Worm (Caenorhabditis elegans) whole organism, young adult: ENCODE measurements around the gene nhr-188.

Experiments
- B0261.1 ChIP-seq: sonication (generic microtip); optimal IDR thresholded peaks from 2 replicates; lab custom pipeline; 2016; ENCODE audit warnings: mild to moderate bottlenecking, missing genetic modification characterization, moderate library complexity, missing compliant biosample characterization
- B0336.3 ChIP-seq: fragments of 200-800 bp; sonication (Bioruptor generic); IDR thresholded peaks from 2 replicates; pipeline ENCODE4 v1.3.6; 2022; ENCODE audit warnings: missing genetic modification characterization, missing compliant biosample characterization
- C06A6.2 ChIP-seq: fragments of 200-800 bp; sonication (Bioruptor generic); conservative IDR thresholded peaks from 2 replicates; pipeline ENCODE4 v1.3.6; 2022; ENCODE audit warnings: missing genetic modification characterization, missing compliant biosample characterization
- D2030.7 ChIP-seq: fragments of 200-800 bp; sonication (Bioruptor generic); IDR thresholded peaks from 2 replicates; pipeline ENCODE4 v1.3.6; 2022; ENCODE audit warnings: missing genetic modification reagents, missing genetic modification characterization, missing compliant biosample characterization
- F39B2.1 ChIP-seq: fragments of 200-800 bp; sonication (Bioruptor generic); IDR thresholded peaks from 2 replicates; pipeline ENCODE4 v1.3.6; 2022; ENCODE audit warnings: missing genetic modification reagents, missing genetic modification characterization, missing compliant biosample characterization
- F52B5.7 ChIP-seq: sonication (generic microtip); optimal IDR thresholded peaks from 2 replicates; lab custom pipeline; 2016; ENCODE audit warnings: mild to moderate bottlenecking, missing genetic modification characterization, missing compliant biosample characterization
- F57A8.1 ChIP-seq: fragments of 200-800 bp; sonication (Bioruptor generic); optimal IDR thresholded peaks from 2 replicates; lab custom pipeline; 2018; ENCODE audit warnings: mild to moderate bottlenecking, missing genetic modification characterization, moderate library complexity, missing compliant biosample characterization
- Y79H2A.3 ChIP-seq: fragments of 200-800 bp; sonication (Bioruptor generic); conservative IDR thresholded peaks from 2 replicates; pipeline ENCODE4 v1.3.6; 2022; ENCODE audit warnings: missing genetic modification reagents, missing genetic modification characterization, missing compliant biosample characterization
- aptf-2 ChIP-seq: fragments of 200-800 bp; sonication (Bioruptor generic); conservative IDR thresholded peaks from 2 replicates; pipeline ENCODE4 v1.3.6; 2022; ENCODE audit warnings: missing genetic modification reagents, missing genetic modification characterization, missing compliant biosample characterization
- aptf-3 ChIP-seq: fragments of 200-800 bp; sonication (Bioruptor generic); IDR thresholded peaks from 2 replicates; pipeline ENCODE4 v1.3.6; 2022; ENCODE audit warnings: missing genetic modification characterization, missing compliant biosample characterization
- athp-1 ChIP-seq: sonication (generic microtip); optimal IDR thresholded peaks from 2 replicates; lab custom pipeline; 2017; ENCODE audit warnings: mild to moderate bottlenecking, missing genetic modification characterization, missing compliant biosample characterization
- ceh-100 ChIP-seq: fragments of 200-800 bp; sonication (Bioruptor generic); IDR thresholded peaks from 2 replicates; pipeline ENCODE4 v1.3.6; 2022; ENCODE audit warnings: missing genetic modification reagents, missing genetic modification characterization, missing compliant biosample characterization
- chd-7 ChIP-seq: sonication (generic microtip); optimal IDR thresholded peaks from 2 replicates; lab custom pipeline; 2016; ENCODE audit warnings: mild to moderate bottlenecking, missing genetic modification characterization, moderate library complexity, missing compliant biosample characterization
- die-1 ChIP-seq: sonication (generic microtip); optimal IDR thresholded peaks from 2 replicates; lab custom pipeline; 2016; ENCODE audit warnings: missing genotype, mild to moderate bottlenecking, missing genetic modification characterization, missing compliant biosample characterization
- dpl-1 ChIP-seq: fragments of 150-350 bp; optimal IDR thresholded peaks from 2 replicates; lab custom pipeline; 2014; ENCODE audit warnings: missing biosample characterization, missing genetic modification reagents, missing genetic modification characterization
- ekl-4 ChIP-seq: fragments of 200-800 bp; sonication (Bioruptor generic); IDR thresholded peaks from 2 replicates; pipeline ENCODE4 v1.3.6; 2022; ENCODE audit warnings: missing genetic modification reagents, missing genetic modification characterization, missing compliant biosample characterization
- him-1 ChIP-seq: sonication (generic microtip); optimal IDR thresholded peaks from 2 replicates; lab custom pipeline; 2016; ENCODE audit warnings: missing genotype, missing genetic modification reagents, missing genetic modification characterization, missing compliant biosample characterization
- hmg-20 ChIP-seq: fragments of 200-800 bp; sonication (Bioruptor generic); IDR thresholded peaks from 2 replicates; pipeline ENCODE4 v1.3.6; 2022; ENCODE audit warnings: missing genetic modification reagents, missing genetic modification characterization, missing compliant biosample characterization
- hsf-1 ChIP-seq: fragments of 200-800 bp; sonication (Bioruptor generic); IDR thresholded peaks from 2 replicates; pipeline ENCODE4 v1.3.6; 2022; ENCODE audit warnings: missing genetic modification reagents, missing genetic modification characterization, missing compliant biosample characterization
- let-526 ChIP-seq: fragments of 200-800 bp; sonication (Bioruptor generic); IDR thresholded peaks from 2 replicates; pipeline ENCODE4 v1.3.6; 2022; ENCODE audit warnings: missing genetic modification reagents, missing genetic modification characterization, missing compliant biosample characterization
- lin-54 ChIP-seq: fragments of 200-800 bp; sonication (Bioruptor generic); optimal IDR thresholded peaks from 2 replicates; lab custom pipeline; 2018; ENCODE audit warnings: mild to moderate bottlenecking, missing genetic modification characterization, missing compliant biosample characterization
- mel-28 ChIP-seq: sonication (generic microtip); optimal IDR thresholded peaks from 2 replicates; lab custom pipeline; 2016; ENCODE audit warnings: borderline replicate concordance, mild to moderate bottlenecking, missing genetic modification characterization, missing compliant biosample characterization
- mxl-1 ChIP-seq: sonication (generic microtip); optimal IDR thresholded peaks from 2 replicates; lab custom pipeline; 2016; ENCODE audit warnings: missing genetic modification characterization, missing compliant biosample characterization
- nfya-2 ChIP-seq: fragments of 200-800 bp; sonication (Bioruptor generic); IDR thresholded peaks from 2 replicates; pipeline ENCODE4 v1.3.6; 2022; ENCODE audit warnings: missing genetic modification reagents, missing genetic modification characterization, missing compliant biosample characterization
- nhr-80 ChIP-seq: sonication (generic microtip); optimal IDR thresholded peaks from 2 replicates; lab custom pipeline; 2016; ENCODE audit warnings: missing genetic modification characterization, missing compliant biosample characterization
- rec-8 ChIP-seq, 2 experiments: sonication (generic microtip); optimal IDR thresholded peaks; 2 replicates each; lab custom pipeline; 2016; ENCODE audit warnings: mild to moderate bottlenecking in 2 of 2, missing genetic modification characterization in 2 of 2, missing genetic modification reagents in 2 of 2, missing genotype in 2 of 2, missing biosample characterization in 1 of 2, missing compliant biosample characterization in 1 of 2, moderate library complexity in 1 of 2
- rpc-1 ChIP-seq, 2 experiments: fragments of 150-350 bp in 1 of 2; sonication (generic microtip) in 1 of 2; optimal IDR thresholded peaks; 2 replicates each; lab custom pipeline; 2014 to 2018; ENCODE audit warnings: missing biosample characterization in 1 of 2, missing genetic modification characterization in 1 of 2, missing genetic modification reagents in 1 of 2, missing genotype in 1 of 2
- snpc-4 ChIP-seq, 5 experiments: fragments of 150-350 bp in 1 of 5; sonication (generic microtip) in 4 of 5; optimal IDR thresholded peaks; 2 replicates each; lab custom pipeline; 2014 to 2018; ENCODE audit warnings: missing genetic modification characterization in 5 of 5, missing biosample characterization in 3 of 5, antibody characterized with exemption in 2 of 5, mild to moderate bottlenecking in 2 of 5, missing compliant biosample characterization in 2 of 5, missing genotype in 2 of 5, moderate library complexity in 2 of 5, missing genetic modification reagents in 1 of 5
- tlf-1 ChIP-seq: fragments of 200-800 bp; sonication (Bioruptor generic); optimal IDR thresholded peaks from 2 replicates; lab custom pipeline; 2018; ENCODE audit warnings: mild to moderate bottlenecking, missing genetic modification characterization, missing compliant biosample characterization
- unc-130 ChIP-seq: sonication (generic microtip); optimal IDR thresholded peaks from 2 replicates; lab custom pipeline; 2016; ENCODE audit warnings: missing genetic modification reagents, missing genetic modification characterization, missing compliant biosample characterization
- zim-3 ChIP-seq: sonication (generic microtip); optimal IDR thresholded peaks from 2 replicates; lab custom pipeline; 2017; ENCODE audit warnings: mild to moderate bottlenecking, missing genetic modification characterization, moderate library complexity, missing compliant biosample characterization
- ztf-18 ChIP-seq: sonication (generic microtip); optimal IDR thresholded peaks from 2 replicates; lab custom pipeline; 2016; ENCODE audit warnings: missing genotype, mild to moderate bottlenecking, missing genetic modification characterization, missing compliant biosample characterization
- ztf-28 ChIP-seq: fragments of 200-800 bp; sonication (Bioruptor generic); IDR thresholded peaks from 2 replicates; pipeline ENCODE4 v1.3.6; 2022; ENCODE audit warnings: missing genetic modification reagents, missing genetic modification characterization, missing compliant biosample characterization

The nhr-188 gene

ce11 chrV:3855916-3856315 lies 1.7 kb downstream of the nhr-188 start:
- TF ChIP-seq dpl-1 (GFP tag; lab: Kevin White, UChicago) (no peak), ceh-100 (GFP tag; lab: Robert Waterston, UW) (no peak), mxl-1 (tag; lab: Kevin White, UChicago) (no peak), die-1 (tag; lab: Kevin White, UChicago) (no peak), F52B5.7 (no peak), ztf-18 (tag; lab: Kevin White, UChicago) (no peak), B0336.3 (no peak)
- TF ChIP-seq, all 124 proteins: peak for 0

- no peak for TF ChIP-seq F39B2.1 (GFP tag; lab: Robert Waterston, UW)
- no peak for TF ChIP-seq aptf-2
- TF ChIP-seq Y79H2A.3 (GFP tag; lab: Robert Waterston, UW): no peak
- TF ChIP-seq mel-28: no peak
- TF ChIP-seq hmg-20 (GFP tag; lab: Robert Waterston, UW): no peak
Observed at ce11 chrV:3854847-3855246, 2.8 kb downstream of the nhr-188 start, which contains the start of gene nhr-186. TSS of gene nhr-186 (minus strand) at chrV:3854947.

- TF ChIP-seq B0261.1 (tag; lab: Kevin White, UChicago): no peak
- no peak for TF ChIP-seq him-1 (tag; lab: Kevin White, UChicago)
- TF ChIP-seq F57A8.1 (GFP tag; lab: Kevin White, UChicago): no peak
- peak; percentile 64 for TF ChIP-seq nhr-80
- TF ChIP-seq athp-1 (tag; lab: Kevin White, UChicago): no peak
Observed at ce11 chrV:3851760-3852159, 5.9 kb downstream of the nhr-188 start.

- TF ChIP-seq D2030.7 (GFP tag; lab: Robert Waterston, UW) (no peak), F39B2.1 (GFP tag; lab: Robert Waterston, UW) (no peak), unc-130 (GFP tag; lab: Kevin White, UChicago) (no peak), lin-54 (GFP tag; lab: Kevin White, UChicago) (no peak), mxl-1 (tag; lab: Kevin White, UChicago) (no peak), chd-7 (tag; lab: Kevin White, UChicago) (no peak), tlf-1 (no peak), rpc-1 (optimal IDR thresholded peaks at IDR 0.05; lab: Kevin White, UChicago) (no peak), rpc-1 (tag; optimal IDR thresholded peaks at IDR 0.05; lab: Kevin White, UChicago) (no peak), rec-8 (tag; optimal IDR thresholded peaks at IDR 0.05; lab: Kevin White, UChicago) (no peak), ztf-28 (GFP tag; lab: Robert Waterston, UW) (no peak), ekl-4 (no peak), aptf-3 (GFP tag; lab: Robert Waterston, UW) (no peak), zim-3 (no peak), C06A6.2 (GFP tag; lab: Robert Waterston, UW) (no peak), snpc-4 (GFP tag; optimal IDR thresholded peaks at IDR 0.05; lab: Kevin White, UChicago) (no peak), snpc-4 (tag; optimal IDR thresholded peaks at IDR 0.05; lab: Kevin White, UChicago) (no peak), F52B5.7 (no peak), nfya-2 (GFP tag; lab: Robert Waterston, UW) (no peak), him-1 (tag; lab: Kevin White, UChicago) (no peak), let-526 (GFP tag; lab: Robert Waterston, UW) (no peak), hsf-1 (no peak)
- TF ChIP-seq, all 124 proteins: peak for 0
Observed at ce11 chrV:3847268-3847667, 10.4 kb downstream of the nhr-188 start, which contains the start of gene nhr-185. TSS of gene nhr-185 (minus strand) at chrV:3847368.
